Worm (Caenorhabditis elegans) whole organism, young adult: ENCODE data around the gene cwp-3.

ENCODE experiments used
- C17E4.6 ChIP-seq: fragments of 200-800 bp; sonication (Bioruptor generic); IDR thresholded peaks from 2 replicates; pipeline ENCODE4 v1.3.6; 2022; ENCODE audit warnings: missing genetic modification reagents, missing genetic modification characterization, missing compliant biosample characterization
- D2030.7 ChIP-seq: fragments of 200-800 bp; sonication (Bioruptor generic); IDR thresholded peaks from 2 replicates; pipeline ENCODE4 v1.3.6; 2022; ENCODE audit warnings: missing genetic modification reagents, missing genetic modification characterization, missing compliant biosample characterization
- F55B11.4 ChIP-seq: sonication (generic microtip); optimal IDR thresholded peaks from 2 replicates; lab custom pipeline; 2016; ENCODE audit warnings: missing compliant biosample characterization, missing genetic modification characterization, borderline replicate concordance; ENCODE audit not compliant: insufficient read depth
- Y56A3A.18 ChIP-seq: fragments of 200-800 bp; sonication (Bioruptor generic); IDR thresholded peaks from 2 replicates; pipeline ENCODE4 v1.3.6; 2022; ENCODE audit warnings: missing genetic modification reagents, missing genetic modification characterization, missing compliant biosample characterization
- Y67H2A.10 ChIP-seq: fragments of 200-800 bp; sonication (Bioruptor generic); conservative IDR thresholded peaks from 2 replicates; pipeline ENCODE4 v1.3.6; 2022; ENCODE audit warnings: missing genetic modification reagents, missing genetic modification characterization, missing compliant biosample characterization
- Y79H2A.3 ChIP-seq: fragments of 200-800 bp; sonication (Bioruptor generic); conservative IDR thresholded peaks from 2 replicates; pipeline ENCODE4 v1.3.6; 2022; ENCODE audit warnings: missing genetic modification reagents, missing genetic modification characterization, missing compliant biosample characterization
- ama-1 ChIP-seq, 3 experiments: fragments of 150-350 bp in 1 of 3; sonication (generic microtip) in 2 of 3; optimal IDR thresholded peaks; 2 replicates each; lab custom pipeline; 2014 to 2018; ENCODE audit warnings: missing biosample characterization in 2 of 3, missing genetic modification characterization in 2 of 3, missing genetic modification reagents in 2 of 3
- aptf-2 ChIP-seq: fragments of 200-800 bp; sonication (Bioruptor generic); conservative IDR thresholded peaks from 2 replicates; pipeline ENCODE4 v1.3.6; 2022; ENCODE audit warnings: missing genetic modification reagents, missing genetic modification characterization, missing compliant biosample characterization
- athp-1 ChIP-seq: sonication (generic microtip); optimal IDR thresholded peaks from 2 replicates; lab custom pipeline; 2017; ENCODE audit warnings: mild to moderate bottlenecking, missing genetic modification characterization, missing compliant biosample characterization
- cebp-1 ChIP-seq, 2 experiments: fragments of 200-800 bp in 1 of 2; sonication (Bioruptor generic) in 1 of 2; sonication (generic microtip) in 1 of 2; IDR thresholded peaks in 1 of 2; optimal IDR thresholded peaks in 1 of 2; 2 replicates each; pipeline versions ENCODE4 v1.3.6 to Lab custom; 2017 to 2022; ENCODE audit warnings: missing compliant biosample characterization in 2 of 2, missing genetic modification characterization in 2 of 2, mild to moderate bottlenecking in 1 of 2, missing genetic modification reagents in 1 of 2, moderate library complexity in 1 of 2
- ceh-27 ChIP-seq: fragments of 200-800 bp; sonication (Bioruptor generic); optimal IDR thresholded peaks from 2 replicates; lab custom pipeline; 2018; ENCODE audit warnings: mild to moderate bottlenecking, missing genetic modification characterization, moderate library complexity, missing compliant biosample characterization
- ceh-40 ChIP-seq: fragments of 200-800 bp; sonication (Bioruptor generic); IDR thresholded peaks from 2 replicates; pipeline ENCODE4 v1.3.6; 2022; ENCODE audit warnings: missing genetic modification characterization, missing compliant biosample characterization
- dox-1 ChIP-seq: fragments of 200-800 bp; sonication (Bioruptor generic); IDR thresholded peaks from 2 replicates; pipeline ENCODE4 v1.3.6; 2022; ENCODE audit warnings: missing genetic modification reagents, missing genetic modification characterization, missing compliant biosample characterization
- egl-18 ChIP-seq: fragments of 200-800 bp; sonication (Bioruptor generic); IDR thresholded peaks from 2 replicates; pipeline ENCODE4 v1.3.6; 2022; ENCODE audit warnings: missing genetic modification reagents, missing genetic modification characterization, missing compliant biosample characterization
- egrh-3 ChIP-seq: fragments of 200-800 bp; sonication (Bioruptor generic); IDR thresholded peaks from 2 replicates; pipeline ENCODE4 v1.3.6; 2022; ENCODE audit warnings: missing genetic modification reagents, missing genetic modification characterization, missing compliant biosample characterization
- fkh-3 ChIP-seq: sonication (generic microtip); optimal IDR thresholded peaks from 2 replicates; lab custom pipeline; 2016; ENCODE audit warnings: mild to moderate bottlenecking, missing genetic modification characterization, missing compliant biosample characterization
- hlh-26 ChIP-seq: fragments of 200-800 bp; sonication (Bioruptor generic); conservative IDR thresholded peaks from 2 replicates; pipeline ENCODE4 v1.3.6; 2022; ENCODE audit warnings: missing genetic modification reagents, missing genetic modification characterization, missing compliant biosample characterization
- hmg-20 ChIP-seq: fragments of 200-800 bp; sonication (Bioruptor generic); IDR thresholded peaks from 2 replicates; pipeline ENCODE4 v1.3.6; 2022; ENCODE audit warnings: missing genetic modification reagents, missing genetic modification characterization, missing compliant biosample characterization
- lin-35 ChIP-seq, 3 experiments: fragments of 150-350 bp in 2 of 3; sonication (generic microtip) in 1 of 3; optimal IDR thresholded peaks; 2 replicates each; lab custom pipeline; 2014 to 2018; ENCODE audit warnings: missing biosample characterization in 3 of 3, missing genetic modification characterization in 3 of 3, missing genetic modification reagents in 3 of 3
- lir-1 ChIP-seq: fragments of 200-800 bp; sonication (Bioruptor generic); conservative IDR thresholded peaks from 2 replicates; pipeline ENCODE4 v1.3.6; 2022; ENCODE audit warnings: missing genetic modification reagents, missing genetic modification characterization, missing compliant biosample characterization
- lsy-27 ChIP-seq: sonication (generic microtip); optimal IDR thresholded peaks from 2 replicates; lab custom pipeline; 2017; ENCODE audit warnings: missing genetic modification characterization, mild to moderate bottlenecking, missing compliant biosample characterization, antibody characterized with exemption, missing genotype, borderline replicate concordance; ENCODE audit not compliant: insufficient read depth
- madf-10 ChIP-seq: sonication (generic microtip); optimal IDR thresholded peaks from 2 replicates; lab custom pipeline; 2016; ENCODE audit warnings: mild to moderate bottlenecking, missing genetic modification characterization, missing compliant biosample characterization
- mcd-1 ChIP-seq: fragments of 200-800 bp; sonication (Bioruptor generic); IDR thresholded peaks from 2 replicates; pipeline ENCODE4 v1.3.6; 2022; ENCODE audit warnings: missing genetic modification reagents, missing genetic modification characterization, missing compliant biosample characterization
- nfya-1 ChIP-seq: sonication (generic microtip); optimal IDR thresholded peaks from 2 replicates; lab custom pipeline; 2017; ENCODE audit warnings: antibody characterized with exemption, missing compliant biosample characterization, missing genetic modification characterization, borderline replicate concordance; ENCODE audit not compliant: insufficient read depth
- nfya-2 ChIP-seq: fragments of 200-800 bp; sonication (Bioruptor generic); IDR thresholded peaks from 2 replicates; pipeline ENCODE4 v1.3.6; 2022; ENCODE audit warnings: missing genetic modification reagents, missing genetic modification characterization, missing compliant biosample characterization
- nhr-179 ChIP-seq: sonication (generic microtip); optimal IDR thresholded peaks from 2 replicates; lab custom pipeline; 2016; ENCODE audit warnings: mild to moderate bottlenecking, missing genetic modification characterization, missing compliant biosample characterization
- nhr-80 ChIP-seq: sonication (generic microtip); optimal IDR thresholded peaks from 2 replicates; lab custom pipeline; 2016; ENCODE audit warnings: missing genetic modification characterization, missing compliant biosample characterization
- nhr-90 ChIP-seq: sonication (generic microtip); optimal IDR thresholded peaks from 2 replicates; lab custom pipeline; 2016; ENCODE audit warnings: missing genotype, mild to moderate bottlenecking, missing genetic modification characterization, missing compliant biosample characterization
- pha-4 ChIP-seq: fragments of 150-350 bp; sonication (generic microtip); optimal IDR thresholded peaks from 2 replicates; lab custom pipeline; 2014; ENCODE audit warnings: missing biosample characterization, missing genetic modification reagents, missing genetic modification characterization
- repo-1 ChIP-seq: sonication (generic microtip); optimal IDR thresholded peaks from 2 replicates; lab custom pipeline; 2017; ENCODE audit warnings: mild to moderate bottlenecking, missing genetic modification characterization, missing compliant biosample characterization
- rpc-1 ChIP-seq, 2 experiments: fragments of 150-350 bp in 1 of 2; sonication (generic microtip) in 1 of 2; optimal IDR thresholded peaks; 2 replicates each; lab custom pipeline; 2014 to 2018; ENCODE audit warnings: missing biosample characterization in 1 of 2, missing genetic modification characterization in 1 of 2, missing genetic modification reagents in 1 of 2, missing genotype in 1 of 2
- sdz-38 ChIP-seq: sonication (generic microtip); optimal IDR thresholded peaks from 2 replicates; lab custom pipeline; 2016; ENCODE audit warnings: missing genotype, missing genetic modification characterization, missing compliant biosample characterization
- tbp1 ChIP-seq: fragments of 200-800 bp; sonication (Bioruptor generic); optimal IDR thresholded peaks from 2 replicates; lab custom pipeline; 2018; ENCODE audit warnings: mild to moderate bottlenecking, missing genetic modification characterization, missing compliant biosample characterization
- unc-130 ChIP-seq: sonication (generic microtip); optimal IDR thresholded peaks from 2 replicates; lab custom pipeline; 2016; ENCODE audit warnings: missing genetic modification reagents, missing genetic modification characterization, missing compliant biosample characterization
- zfh-2 ChIP-seq: fragments of 200-800 bp; sonication (Bioruptor generic); conservative IDR thresholded peaks from 2 replicates; pipeline ENCODE4 v1.3.6; 2022; ENCODE audit warnings: missing genetic modification reagents, missing genetic modification characterization, missing compliant biosample characterization
- zim-3 ChIP-seq: sonication (generic microtip); optimal IDR thresholded peaks from 2 replicates; lab custom pipeline; 2017; ENCODE audit warnings: mild to moderate bottlenecking, missing genetic modification characterization, moderate library complexity, missing compliant biosample characterization

cwp-3 gene

DNA sequence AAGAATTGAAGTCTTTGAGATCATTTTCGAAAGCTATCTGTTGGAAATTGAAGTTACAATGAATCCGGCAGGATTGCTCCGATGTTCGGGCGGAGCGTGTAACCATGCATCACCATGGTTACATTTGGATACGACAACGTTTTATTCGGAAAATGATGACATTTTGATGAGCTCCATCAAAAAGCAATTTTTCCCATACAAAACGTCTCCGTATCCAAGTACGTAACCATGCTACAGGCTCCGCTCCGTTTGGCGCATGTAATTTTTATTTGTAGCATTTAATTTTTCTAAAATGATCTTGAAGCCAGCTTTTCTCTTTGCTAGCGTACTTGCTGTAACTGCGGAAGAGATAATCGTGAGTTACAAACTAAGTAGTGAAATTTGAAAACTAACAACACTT lies at the start of gene cwp-3, which contains the start of gene cwp-2:
Gene cwp-3 (plus strand): TSS at position 293 of the 400 bp plus-strand sequence.
Gene cwp-2 (minus strand): TSS at position 101 of the 400 bp plus-strand sequence.
- TF ChIP-seq fkh-3 (tag; lab: Kevin White, UChicago) (no peak), athp-1 (tag; lab: Kevin White, UChicago) (no peak), Y79H2A.3 (GFP tag; lab: Robert Waterston, UW) (no peak), ceh-40 (GFP tag; lab: Robert Waterston, UW) (no peak), nfya-1 (tag; lab: Kevin White, UChicago) (no peak), lin-35 (GFP tag; optimal IDR thresholded peaks at IDR 0.05; lab: Kevin White, UChicago) (no peak), madf-10 (no peak), lir-1 (GFP tag; lab: Robert Waterston, UW) (no peak), hmg-20 (GFP tag; lab: Robert Waterston, UW) (no peak), pha-4 (tag; lab: Kevin White, UChicago) (no peak), rpc-1 (optimal IDR thresholded peaks at IDR 0.05; lab: Kevin White, UChicago) (no peak), rpc-1 (tag; optimal IDR thresholded peaks at IDR 0.05; lab: Kevin White, UChicago) (no peak), dox-1 (GFP tag; lab: Robert Waterston, UW) (no peak), F55B11.4 (tag; lab: Kevin White, UChicago) (no peak), egl-18 (GFP tag; lab: Robert Waterston, UW) (no peak), hlh-26 (no peak), sdz-38 (tag; lab: Kevin White, UChicago) (no peak), lsy-27 (tag; lab: Kevin White, UChicago) (no peak), unc-130 (no peak), zfh-2 (no peak), zim-3 (tag; lab: Kevin White, UChicago) (no peak)

DNA sequence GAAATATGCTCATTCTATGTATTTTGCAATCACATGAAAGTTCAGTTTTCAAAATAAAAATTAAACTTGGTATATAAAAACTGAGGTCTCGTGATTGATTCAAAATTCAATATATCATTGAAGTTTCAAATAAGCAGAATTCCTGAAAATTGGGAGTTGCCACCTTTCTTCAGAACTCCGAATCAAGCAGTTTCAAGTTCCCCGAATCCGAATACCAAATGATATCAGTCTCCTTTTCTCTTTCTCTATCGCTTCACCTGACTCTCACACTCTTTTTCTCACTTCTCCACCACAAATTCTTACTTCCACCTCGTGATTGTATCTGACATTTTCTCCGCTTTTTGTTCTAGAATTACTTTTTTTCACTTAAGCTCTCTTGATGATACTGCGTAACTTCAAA lies 48.3 kb upstream of the cwp-3 start, which contains the start of gene R02F11.2:
Gene R02F11.2 (plus strand): TSS at position 292 of the 400 bp plus-strand sequence.
- TF ChIP-seq ceh-27 (GFP tag; lab: Kevin White, UChicago): no peak
- no peak for TF ChIP-seq nfya-2 (GFP tag; lab: Robert Waterston, UW)
- TF ChIP-seq ama-1 (optimal IDR thresholded peaks at IDR 0.05; lab: Kevin White, UChicago): no peak
- no peak for TF ChIP-seq ama-1 (GFP tag; optimal IDR thresholded peaks at IDR 0.05; lab: Kevin White, UChicago)
- no peak for TF ChIP-seq egrh-3 (GFP tag; lab: Robert Waterston, UW)
- no peak for TF ChIP-seq D2030.7
- TF ChIP-seq tbp1: no peak
- TF ChIP-seq nhr-90: no peak
- TF ChIP-seq cebp-1 (GFP tag; IDR thresholded peaks at IDR 0.05; lab: Robert Waterston, UW): no peak
- TF ChIP-seq cebp-1 (tag; optimal IDR thresholded peaks at IDR 0.05; lab: Kevin White, UChicago): no peak
- no peak for TF ChIP-seq nhr-179
- TF ChIP-seq nhr-80 (tag; lab: Kevin White, UChicago): no peak
- TF ChIP-seq Y56A3A.18: no peak
- no peak for TF ChIP-seq zim-3 (tag; lab: Kevin White, UChicago)
- no peak for TF ChIP-seq C17E4.6 (GFP tag; lab: Robert Waterston, UW)
- TF ChIP-seq aptf-2 (GFP tag; lab: Robert Waterston, UW): no peak
- TF ChIP-seq repo-1 (tag; lab: Kevin White, UChicago): no peak
- no peak for TF ChIP-seq mcd-1 (GFP tag; lab: Robert Waterston, UW)
- no peak for TF ChIP-seq Y67H2A.10 (GFP tag; lab: Robert Waterston, UW)
- TF ChIP-seq, all 124 proteins: peak for 0
